Fruit fly (Drosophila melanogaster): ENCODE results near the gene Cpr64Ab.

DNA sequence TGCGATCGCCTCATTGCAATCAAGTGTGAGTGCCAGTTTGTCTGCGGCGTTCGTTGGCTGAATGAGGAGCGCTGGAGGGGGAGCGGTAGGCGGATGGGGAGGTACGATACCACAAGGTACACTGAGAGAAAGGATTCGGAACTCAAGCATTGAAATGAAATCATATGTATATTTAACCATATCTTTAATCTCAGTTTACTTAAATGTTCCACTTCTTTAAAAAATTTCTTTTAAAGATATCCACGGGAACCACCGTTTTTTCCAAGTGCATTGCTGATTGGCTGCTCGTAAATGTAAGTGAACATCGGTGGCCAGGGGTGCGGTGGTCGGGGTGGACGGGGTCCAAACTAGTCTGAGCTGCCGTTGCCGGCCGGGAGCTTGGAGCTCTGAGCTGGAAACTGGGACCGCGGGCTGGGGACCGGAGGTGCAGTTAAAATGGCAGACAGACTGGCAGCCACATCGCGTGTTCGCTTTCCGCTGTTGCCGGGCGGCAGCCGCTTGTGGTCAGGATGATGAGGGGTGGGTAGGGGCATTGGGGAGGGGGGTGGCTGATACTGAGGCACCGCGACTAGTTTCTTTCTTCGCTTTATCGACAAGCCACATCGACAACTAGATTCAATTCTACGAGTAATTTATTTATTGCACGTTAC, 17.0 kb upstream of the Cpr64Ab start:
- TF ChIP-seq CG8478 (optimal IDR thresholded peaks at IDR 0.05) (no peak), CTCF (optimal IDR thresholded peaks at IDR 0.05) (no peak)

Measured in S2 (cell line).